Fruit fly (Drosophila melanogaster): ENCODE results near the gene Fpgs1.

The Fpgs1 gene

dm6 chrX:12615752-12616366 lies 4.2 kb downstream of the Fpgs1 start, which contains the start of gene CG11085:
Gene CG11085, plus strand, starts transcription at chrX:12616316.
- TF ChIP-seq tj (GFP tag; optimal IDR thresholded peaks at IDR 0.05) (no peak), pad (GFP tag; optimal IDR thresholded peaks at IDR 0.05) (no peak), cnc (optimal IDR thresholded peaks at IDR 0.05) (no peak), ovo (GFP tag; optimal IDR thresholded peaks at IDR 0.05) (no peak), CG7101 (tag; optimal IDR thresholded peaks at IDR 0.05) (no peak), Crg-1 (GFP tag; optimal IDR thresholded peaks at IDR 0.05) (no peak), Clk (GFP tag; optimal IDR thresholded peaks at IDR 0.05) (no peak), Hr96 (GFP tag; optimal IDR thresholded peaks at IDR 0.05) (no peak)

dm6 chrX:12621640-12622039 lies 10.0 kb downstream of the Fpgs1 start:
- TF ChIP-seq ovo (GFP tag; optimal IDR thresholded peaks at IDR 0.05): no peak

dm6 chrX:12623992-12624391 lies 12.3 kb downstream of the Fpgs1 start, which contains the start of gene CG15728:
Gene CG15728, plus strand, starts transcription at chrX:12624292.
- no peak for TF ChIP-seq CG14711 (tag; optimal IDR thresholded peaks at IDR 0.05)
- no peak for TF ChIP-seq Hr96 (GFP tag; optimal IDR thresholded peaks at IDR 0.05)
- no peak for TF ChIP-seq tj (GFP tag; optimal IDR thresholded peaks at IDR 0.05)
- no peak for TF ChIP-seq kay (GFP tag; ENCODE audit: borderline replicate concordance)
- no peak for TF ChIP-seq bab1 (GFP tag; optimal IDR thresholded peaks at IDR 0.05)
- TF ChIP-seq Crg-1 (GFP tag; optimal IDR thresholded peaks at IDR 0.05): no peak
- no peak for TF ChIP-seq cnc (optimal IDR thresholded peaks at IDR 0.05)
- TF ChIP-seq cic (GFP tag; optimal IDR thresholded peaks at IDR 0.05): no peak
- no peak for TF ChIP-seq CG33017 (tag; optimal IDR thresholded peaks at IDR 0.05)
- TF ChIP-seq CG12768 (GFP tag; optimal IDR thresholded peaks at IDR 0.05): no peak
- no peak for TF ChIP-seq CG7101 (tag; optimal IDR thresholded peaks at IDR 0.05)
- TF ChIP-seq CG5204 (GFP tag; optimal IDR thresholded peaks at IDR 0.05): no peak
- no peak for TF ChIP-seq pad (GFP tag; optimal IDR thresholded peaks at IDR 0.05)
- TF ChIP-seq CG7045 (GFP tag; optimal IDR thresholded peaks at IDR 0.05): no peak
- no peak for TF ChIP-seq Clk (GFP tag; optimal IDR thresholded peaks at IDR 0.05)

- TF ChIP-seq CG11617 (GFP tag; optimal IDR thresholded peaks at IDR 0.05): no peak
- no peak for TF ChIP-seq Mnt (GFP tag; optimal IDR thresholded peaks at IDR 0.05)
- TF ChIP-seq CG7045 (GFP tag; optimal IDR thresholded peaks at IDR 0.05): no peak
- no peak for TF ChIP-seq bab1 (GFP tag; optimal IDR thresholded peaks at IDR 0.05)
- TF ChIP-seq CG7101 (tag; optimal IDR thresholded peaks at IDR 0.05): no peak
- no peak for TF ChIP-seq kay (GFP tag; ENCODE audit: borderline replicate concordance)
- TF ChIP-seq CG1620 (GFP tag; optimal IDR thresholded peaks at IDR 0.05): no peak
- TF ChIP-seq CG14711 (tag; optimal IDR thresholded peaks at IDR 0.05): no peak
- TF ChIP-seq ovo (GFP tag; optimal IDR thresholded peaks at IDR 0.05): no peak
- TF ChIP-seq Hr96 (GFP tag; optimal IDR thresholded peaks at IDR 0.05): no peak
Observed at dm6 chrX:12625594-12626274, 14.1 kb downstream of the Fpgs1 start.

- TF ChIP-seq CG11617 (GFP tag; optimal IDR thresholded peaks at IDR 0.05) (peak; percentile 91), Crg-1 (GFP tag; optimal IDR thresholded peaks at IDR 0.05) (peak; percentile 66), Hr96 (GFP tag; optimal IDR thresholded peaks at IDR 0.05) (no peak), CG33017 (tag; optimal IDR thresholded peaks at IDR 0.05) (peak; percentile 87), toe (GFP tag; optimal IDR thresholded peaks at IDR 0.05) (peak; percentile 34), CG1620 (GFP tag; optimal IDR thresholded peaks at IDR 0.05) (peak; percentile 31), pad (GFP tag; optimal IDR thresholded peaks at IDR 0.05) (peak; percentile 75), CG7101 (tag; optimal IDR thresholded peaks at IDR 0.05) (peak; percentile 94), kay (GFP tag; ENCODE audit: borderline replicate concordance) (peak; percentile 37), CG12768 (GFP tag; optimal IDR thresholded peaks at IDR 0.05) (peak; percentile 71), CG7045 (GFP tag; optimal IDR thresholded peaks at IDR 0.05) (peak; percentile 74), CG14711 (tag; optimal IDR thresholded peaks at IDR 0.05) (peak; percentile 99), bab1 (GFP tag; optimal IDR thresholded peaks at IDR 0.05) (peak; percentile 94), CG5204 (GFP tag; optimal IDR thresholded peaks at IDR 0.05) (no peak), Clk (GFP tag; optimal IDR thresholded peaks at IDR 0.05) (peak; percentile 37), Mnt (GFP tag; optimal IDR thresholded peaks at IDR 0.05) (peak; percentile 64), cnc (optimal IDR thresholded peaks at IDR 0.05) (no peak), tj (GFP tag; optimal IDR thresholded peaks at IDR 0.05) (peak; percentile 69), ovo (GFP tag; optimal IDR thresholded peaks at IDR 0.05) (peak; percentile 87), cic (GFP tag; optimal IDR thresholded peaks at IDR 0.05) (peak; percentile 45)
Observed at dm6 chrX:12629564-12629963, 17.9 kb downstream of the Fpgs1 start, which contains the start of the genes Aven and CG2540. Gene Aven, minus strand, starts transcription at chrX:12629640. Gene CG2540, plus strand, starts transcription at chrX:12629878.

dm6 chrX:12631317-12632156 lies 19.9 kb downstream of the Fpgs1 start, which contains the start of gene Tomosyn:
Gene Tomosyn, plus strand, starts transcription at chrX:12631605.
- no peak for TF ChIP-seq CG7045 (GFP tag; optimal IDR thresholded peaks at IDR 0.05)
- TF ChIP-seq CG12768 (GFP tag; optimal IDR thresholded peaks at IDR 0.05): no peak
- TF ChIP-seq CG14711 (tag; optimal IDR thresholded peaks at IDR 0.05): peak; percentile 23
- no peak for TF ChIP-seq Mnt (GFP tag; optimal IDR thresholded peaks at IDR 0.05)
- no peak for TF ChIP-seq Hr96 (GFP tag; optimal IDR thresholded peaks at IDR 0.05)
- TF ChIP-seq bab1 (GFP tag; optimal IDR thresholded peaks at IDR 0.05): peak; percentile 14
- TF ChIP-seq kay (GFP tag; ENCODE audit: borderline replicate concordance): peak; percentile 92
- TF ChIP-seq CG7101 (tag; optimal IDR thresholded peaks at IDR 0.05): peak; percentile 23
- peak; percentile 43 for TF ChIP-seq CG1620 (GFP tag; optimal IDR thresholded peaks at IDR 0.05)
- no peak for TF ChIP-seq Clk (GFP tag; optimal IDR thresholded peaks at IDR 0.05)
- peak; percentile 20 for TF ChIP-seq pad (GFP tag; optimal IDR thresholded peaks at IDR 0.05)
- TF ChIP-seq CG5204 (GFP tag; optimal IDR thresholded peaks at IDR 0.05): no peak
- peak; percentile 57 for TF ChIP-seq CG11617 (GFP tag; optimal IDR thresholded peaks at IDR 0.05)
- TF ChIP-seq ovo (GFP tag; optimal IDR thresholded peaks at IDR 0.05): peak; percentile 93
- TF ChIP-seq tj (GFP tag; optimal IDR thresholded peaks at IDR 0.05): no peak
- no peak for TF ChIP-seq cnc (optimal IDR thresholded peaks at IDR 0.05)
- TF ChIP-seq CG33017 (tag; optimal IDR thresholded peaks at IDR 0.05): no peak
- peak; percentile 4 for TF ChIP-seq Crg-1 (GFP tag; optimal IDR thresholded peaks at IDR 0.05)
- peak; percentile 4 for TF ChIP-seq cic (GFP tag; optimal IDR thresholded peaks at IDR 0.05)
- TF ChIP-seq toe (GFP tag; optimal IDR thresholded peaks at IDR 0.05): peak; percentile 20

Data from whole organism, adult.